Worm (Caenorhabditis elegans) whole organism, L4 larva: ENCODE measurements around the gene F17C11.11.
A peak's percentile ranks its signal among the peaks of the same experiment; 100 is the strongest.

Experiments
- ama-1 ChIP-seq: fragments of 150-350 bp; optimal IDR thresholded peaks from 2 replicates; lab custom pipeline; 2014; ENCODE audit warnings: inconsistent platforms, mixed read lengths
- arid-1 ChIP-seq: fragments of 200-800 bp; sonication (Bioruptor generic); conservative IDR thresholded peaks from 2 replicates; pipeline ENCODE4 v1.3.6; 2022; ENCODE audit warnings: missing genetic modification reagents, missing genetic modification characterization, missing compliant biosample characterization
- ceh-62 ChIP-seq: sonication (generic microtip); optimal IDR thresholded peaks from 2 replicates; lab custom pipeline; 2017; ENCODE audit warnings: missing biosample characterization, missing genetic modification characterization
- ceh-82 ChIP-seq: sonication (generic microtip); optimal IDR thresholded peaks from 2 replicates; lab custom pipeline; 2017; ENCODE audit warnings: missing biosample characterization, missing genetic modification characterization
- cey-2 ChIP-seq: sonication (generic microtip); optimal IDR thresholded peaks from 3 replicates; lab custom pipeline; 2017; ENCODE audit warnings: missing genetic modification characterization, mild to moderate bottlenecking, missing compliant biosample characterization, antibody characterized with exemption, borderline replicate concordance; ENCODE audit not compliant: insufficient read depth
- fkh-10 ChIP-seq: fragments of 150-350 bp; optimal IDR thresholded peaks from 2 replicates; lab custom pipeline; 2014; ENCODE audit warnings: missing biosample characterization, missing genetic modification reagents, missing genetic modification characterization
- lin-15B ChIP-seq: fragments of 150-350 bp; sonication (generic microtip); optimal IDR thresholded peaks from 3 replicates; lab custom pipeline; 2014; ENCODE audit warnings: missing biosample characterization, missing genetic modification characterization
- lsy-2 ChIP-seq, 2 experiments: fragments of 150-350 bp in 1 of 2; sonication (generic microtip) in 1 of 2; optimal IDR thresholded peaks; 2 replicates each; lab custom pipeline; 2014 to 2017; ENCODE audit warnings: missing biosample characterization in 2 of 2, missing genetic modification characterization in 2 of 2
- nhr-6 ChIP-seq: fragments of 150-350 bp; optimal IDR thresholded peaks from 2 replicates; lab custom pipeline; 2014; ENCODE audit warnings: missing biosample characterization, missing genetic modification characterization
- pha-4 ChIP-seq, 2 experiments: fragments of 150-350 bp in 1 of 2; fragments of 200-800 bp in 1 of 2; sonication (Bioruptor generic) in 1 of 2; IDR thresholded peaks in 1 of 2; optimal IDR thresholded peaks in 1 of 2; 2 replicates each; pipeline versions ENCODE4 v1.3.6 to Lab custom; 2014 to 2022; ENCODE audit warnings: missing genetic modification characterization in 2 of 2, missing genetic modification reagents in 2 of 2, missing biosample characterization in 1 of 2, missing compliant biosample characterization in 1 of 2
- tra-1 ChIP-seq: fragments of 200-800 bp; sonication (Bioruptor generic); IDR thresholded peaks from 2 replicates; pipeline ENCODE4 v1.3.6; 2022; ENCODE audit warnings: missing genetic modification reagents, missing genetic modification characterization, missing compliant biosample characterization
- unc-130 ChIP-seq: sonication (generic microtip); optimal IDR thresholded peaks from 2 replicates; lab custom pipeline; 2016; ENCODE audit warnings: missing genetic modification reagents, missing genetic modification characterization, missing compliant biosample characterization
- ztf-11 ChIP-seq: fragments of 150-350 bp; optimal IDR thresholded peaks from 2 replicates; lab custom pipeline; 2014; ENCODE audit warnings: missing biosample characterization, missing genetic modification characterization

- TF ChIP-seq unc-130 (GFP tag; lab: Kevin White, UChicago): peak; percentile 83
- TF ChIP-seq tra-1: no peak
- peak in 1 of 2 experiments; percentile 90 for TF ChIP-seq lsy-2 (tag; optimal IDR thresholded peaks at IDR 0.05; lab: Kevin White, UChicago)
- no peak for TF ChIP-seq lin-15B
- no peak for TF ChIP-seq cey-2
- TF ChIP-seq fkh-10 (GFP tag; lab: Kevin White, UChicago): no peak
- TF ChIP-seq arid-1 (GFP tag; lab: Robert Waterston, UW): 0 out of 2 replicates have a peak, but pooled peaks have one; percentile 28
- no peak for TF ChIP-seq ceh-82 (tag; lab: Kevin White, UChicago)
- TF ChIP-seq ztf-11 (tag; lab: Kevin White, UChicago): no peak
- no peak for TF ChIP-seq pha-4 (GFP tag; IDR thresholded peaks at IDR 0.05; lab: Robert Waterston, UW)
- peak; percentile 4 for TF ChIP-seq pha-4 (tag; optimal IDR thresholded peaks at IDR 0.05; lab: Kevin White, UChicago)
- TF ChIP-seq ceh-62 (tag; lab: Kevin White, UChicago): no peak
- TF ChIP-seq nhr-6: peak; percentile 68
- no peak for TF ChIP-seq ama-1
Observed at ce11 chrV:10894601-10895000, 44.0 kb downstream of the F17C11.11 start, which contains the start of the genes F32D8.14 and F32D8.5.
